Fruit fly (Drosophila melanogaster): ENCODE data around the gene ras.

The ras gene

DNA sequence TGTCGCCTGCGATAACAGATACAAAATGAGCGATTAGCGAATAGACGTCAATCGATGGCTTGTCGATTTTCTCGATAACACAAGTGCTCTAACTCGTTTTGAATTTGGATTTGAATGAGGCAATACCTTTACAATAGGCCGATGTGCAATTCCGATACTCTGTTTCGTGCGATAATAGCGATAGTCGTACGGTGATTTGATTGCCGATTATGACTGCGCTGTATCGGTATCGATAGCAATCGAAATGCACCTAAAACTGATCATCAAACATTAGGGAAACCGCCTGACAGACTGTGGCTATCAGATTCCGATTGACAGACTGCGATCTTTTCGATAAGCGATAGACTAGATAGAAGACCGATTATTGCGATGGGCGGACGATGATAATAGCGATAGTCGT lies 7.5 kb downstream of the ras start (continued):
- TF ChIP-seq Blimp-1 (GFP tag; optimal IDR thresholded peaks at IDR 0.05) = no peak
- no peak for TF ChIP-seq CG17328 (GFP tag; IDR thresholded peaks at IDR 0.05)
- TF ChIP-seq Usf (GFP tag; optimal IDR thresholded peaks at IDR 0.05) = no peak
- no peak for TF ChIP-seq NC2α (GFP tag; optimal IDR thresholded peaks at IDR 0.05)
- TF ChIP-seq Rfx (GFP tag; IDR thresholded peaks at IDR 0.05) = no peak
- TF ChIP-seq hb (GFP tag; IDR thresholded peaks at IDR 0.05; ENCODE audit: partially characterized antibody) = peak; percentile 47; the same call in 1 of the 3 replicates

DNA sequence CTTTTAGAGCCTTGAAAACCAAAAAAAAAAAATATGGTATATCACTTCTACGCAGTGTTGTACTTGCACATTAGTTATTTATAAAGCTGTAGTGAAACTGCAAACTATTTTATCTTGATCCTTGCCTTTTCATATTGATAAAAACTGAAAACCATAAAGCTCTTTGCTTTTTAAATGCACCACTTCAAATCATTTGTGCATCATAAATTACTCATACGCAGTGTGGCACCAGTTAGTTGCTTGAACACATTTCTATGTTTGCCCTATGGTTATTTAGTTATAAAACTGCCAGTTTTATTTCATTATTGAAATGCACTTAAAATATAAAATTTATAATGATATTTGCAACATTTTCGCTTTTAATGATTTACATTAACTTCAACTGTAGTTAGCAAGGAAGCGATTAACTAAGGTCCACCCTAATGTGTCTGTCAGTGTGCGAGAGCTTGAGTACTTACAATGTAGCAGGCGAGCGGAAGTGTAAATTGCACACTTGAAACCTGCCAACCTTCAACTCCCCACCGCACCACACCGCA lies 11.8 kb downstream of the ras start:
- TF ChIP-seq CG17802 (tag; optimal IDR thresholded peaks at IDR 0.05) (no peak), H2.0 (GFP tag; IDR thresholded peaks at IDR 0.05) (no peak), CG13624 (GFP tag; optimal IDR thresholded peaks at IDR 0.05) (no peak), CG6654 (GFP tag; optimal IDR thresholded peaks at IDR 0.05) (no peak), CG15269 (tag; optimal IDR thresholded peaks at IDR 0.05) (no peak), Gug (GFP tag; IDR thresholded peaks at IDR 0.05) (no peak), CG3281 (GFP tag; optimal IDR thresholded peaks at IDR 0.05) (peak; percentile 34), CG5180 (GFP tag; optimal IDR thresholded peaks at IDR 0.05) (no peak), nom (GFP tag; optimal IDR thresholded peaks at IDR 0.05) (peak; percentile 11), CG8281 (tag; optimal IDR thresholded peaks at IDR 0.05) (no peak), CG6791 (GFP tag; IDR thresholded peaks at IDR 0.05; ENCODE audit: partially characterized antibody) (no peak), YL-1 (GFP tag; optimal IDR thresholded peaks at IDR 0.05) (no peak), p53 (GFP tag; optimal IDR thresholded peaks at IDR 0.05) (no peak), Hand (GFP tag; optimal IDR thresholded peaks at IDR 0.05) (peak; percentile 16), CG4328 (GFP tag; optimal IDR thresholded peaks at IDR 0.05) (no peak), HHEX (GFP tag; optimal IDR thresholded peaks at IDR 0.05) (no peak), CG7839 (tag; optimal IDR thresholded peaks at IDR 0.05) (peak; percentile 2), ham (GFP tag; IDR thresholded peaks at IDR 0.05) (no peak), NFAT (GFP tag; IDR thresholded peaks at IDR 0.05) (no peak), HLH4C (GFP tag; IDR thresholded peaks at IDR 0.05; ENCODE audit: partially characterized antibody) (no peak), BEAF-32 (GFP tag; optimal IDR thresholded peaks at IDR 0.05) (no peak), Gsc (GFP tag; IDR thresholded peaks at IDR 0.05) (no peak), CG8290 (GFP tag; optimal IDR thresholded peaks at IDR 0.05) (no peak), CG8290 (tag; optimal IDR thresholded peaks at IDR 0.05) (no peak), Side (GFP tag; optimal IDR thresholded peaks at IDR 0.05) (no peak), H15 (GFP tag; IDR thresholded peaks at IDR 0.05) (no peak), CG14441 (GFP tag; IDR thresholded peaks at IDR 0.05) (no peak), Sox102F (GFP tag; optimal IDR thresholded peaks at IDR 0.05) (no peak), pfk (GFP tag; optimal IDR thresholded peaks at IDR 0.05) (no peak), CG11695 (GFP tag; IDR thresholded peaks at IDR 0.05) (no peak), crol (GFP tag; IDR thresholded peaks at IDR 0.05) (no peak), z (GFP tag; IDR thresholded peaks at IDR 0.05) (no peak), btn (GFP tag; optimal IDR thresholded peaks at IDR 0.05) (no peak), CG12942 (GFP tag; optimal IDR thresholded peaks at IDR 0.05) (no peak), CG34224 (GFP tag; IDR thresholded peaks at IDR 0.05; ENCODE audit: partially characterized antibody) (no peak), CG13296 (GFP tag; optimal IDR thresholded peaks at IDR 0.05) (peak; percentile 2), HLHmδ (GFP tag; optimal IDR thresholded peaks at IDR 0.05) (no peak), grau (tag; optimal IDR thresholded peaks at IDR 0.05) (peak; percentile 16), vnd (GFP tag; IDR thresholded peaks at IDR 0.05; ENCODE audit: partially characterized antibody) (no peak), CG18476 (GFP tag; optimal IDR thresholded peaks at IDR 0.05) (no peak), tna (GFP tag; IDR thresholded peaks at IDR 0.05; ENCODE audit: partially characterized antibody) (no peak), CG31441 (GFP tag; IDR thresholded peaks at IDR 0.05) (0 out of 2 replicates have a peak, but pooled peaks have one; percentile 22), CG17912 (GFP tag; optimal IDR thresholded peaks at IDR 0.05) (no peak)

Measured in whole organism, embryonic.